Fruit fly (Drosophila melanogaster) whole organism, larva: ENCODE measurements around the gene CREG.

Source experiments
- noc ChIP-seq: fragments of 200-800 bp; sonication (Bioruptor generic); optimal IDR thresholded peaks from 3 replicates; lab custom pipeline; 2019; ENCODE audit warnings: missing biosample characterization, mild to moderate bottlenecking, missing genetic modification characterization, moderate library complexity

Gene CREG

dm6 chr3R:17409319-17409718 is 14.9 kb upstream of the CREG start, which contains the start of gene CG5860:
Gene CG5860, plus strand, starts transcription at chr3R:17409619.
- no peak for TF ChIP-seq noc

dm6 chr3R:17407576-17407975 is 13.1 kb upstream of the CREG start, which contains the start of gene CG17283:
Gene CG17283, plus strand, starts transcription at chr3R:17407876.
- TF ChIP-seq noc = no peak

DNA sequence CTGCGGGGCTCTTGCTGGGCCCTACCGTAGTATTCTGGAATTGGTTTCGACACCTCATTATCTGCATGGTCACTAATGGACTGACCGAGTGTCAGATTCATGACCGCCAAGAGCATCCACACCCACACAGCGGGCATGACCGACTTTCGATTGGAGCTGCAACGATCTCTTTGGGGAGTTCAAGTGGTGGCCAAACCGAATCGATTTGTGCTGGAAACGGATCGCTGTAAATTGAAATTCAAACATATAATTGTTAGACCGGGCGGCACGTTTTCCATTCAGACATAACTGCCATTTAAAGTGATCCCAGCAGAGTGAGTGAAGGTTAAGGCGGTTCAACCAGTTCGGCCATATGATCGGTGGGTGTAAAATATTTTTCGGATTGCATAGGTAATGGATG is 12.0 kb upstream of the CREG start, which contains the start of the genes CG42824 and CG42798:
CG42824 (minus strand) TSS at position 101 of the 400 bp plus-strand sequence.
CG42798 (plus strand) TSS at position 268 of the 400 bp plus-strand sequence.
- TF ChIP-seq noc = no peak

DNA sequence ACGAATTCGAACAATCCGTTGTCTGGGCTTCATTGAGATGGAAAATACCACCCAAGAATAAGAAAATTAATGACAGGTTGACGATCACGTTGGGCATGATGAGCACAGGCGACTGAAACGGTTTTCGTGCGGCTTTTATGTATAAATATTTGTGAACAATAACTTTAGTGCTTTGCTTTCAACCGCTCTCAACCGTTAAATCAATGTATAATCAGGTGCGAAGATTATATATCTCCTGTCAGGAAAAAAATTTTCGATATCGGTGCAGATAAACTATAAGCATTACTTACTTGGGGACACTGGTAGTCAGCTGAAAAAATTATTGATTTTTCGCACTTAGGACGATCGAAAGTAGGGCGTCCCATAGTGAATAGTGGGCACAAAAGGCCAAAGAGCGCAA is 10.6 kb upstream of the CREG start, which contains the start of gene CG42823:
CG42823 (minus strand) TSS at position 101 of the 400 bp plus-strand sequence.
- TF ChIP-seq noc = no peak

DNA sequence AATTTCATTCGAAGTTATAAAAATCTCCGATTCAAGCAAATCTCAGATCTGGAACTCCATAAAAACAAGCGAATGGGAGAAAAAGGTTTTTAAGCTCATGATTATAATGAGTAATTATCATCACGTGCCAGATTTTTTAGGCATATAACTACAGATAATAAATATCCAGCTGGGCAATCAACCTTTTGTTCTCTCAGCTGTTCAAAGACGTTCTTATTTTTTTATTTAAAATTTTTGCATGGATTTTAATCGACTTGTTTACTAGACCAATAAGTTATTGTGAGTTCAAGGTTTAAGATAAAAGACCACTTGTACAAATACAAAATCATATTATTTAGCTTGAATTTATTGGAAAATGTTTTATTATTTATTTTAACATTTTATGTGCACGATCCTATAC is 9.7 kb upstream of the CREG start:
- TF ChIP-seq noc = peak; percentile 48

DNA sequence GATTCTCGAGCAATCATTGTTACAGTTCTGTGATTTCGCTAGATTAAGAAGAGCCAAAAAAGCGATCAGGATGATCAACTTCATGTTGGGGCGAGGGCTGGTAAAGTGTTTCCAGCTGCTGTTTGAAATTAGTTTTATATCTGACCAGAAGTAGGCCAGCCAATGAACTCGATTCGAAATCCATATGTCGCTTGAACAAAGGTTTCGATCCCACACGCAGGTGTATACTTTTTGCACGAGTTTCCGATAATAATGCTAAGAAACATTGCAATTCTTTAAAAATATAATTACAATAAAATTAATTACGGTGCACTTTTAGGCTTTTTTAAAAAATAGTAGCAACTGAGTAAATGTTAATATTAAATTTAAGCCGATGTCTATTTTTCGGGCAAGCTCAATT is 9.2 kb upstream of the CREG start, which contains the start of gene CG34280:
CG34280 (minus strand) TSS at position 101 of the 400 bp plus-strand sequence.
- no peak for TF ChIP-seq noc

- no peak for TF ChIP-seq noc
These were observed 8.7 kb upstream of the CREG start, which contains the start of gene CG34279 for dm6 chr3R:17403188-17403587. Gene CG34279, minus strand, starts transcription at chr3R:17403288.

DNA sequence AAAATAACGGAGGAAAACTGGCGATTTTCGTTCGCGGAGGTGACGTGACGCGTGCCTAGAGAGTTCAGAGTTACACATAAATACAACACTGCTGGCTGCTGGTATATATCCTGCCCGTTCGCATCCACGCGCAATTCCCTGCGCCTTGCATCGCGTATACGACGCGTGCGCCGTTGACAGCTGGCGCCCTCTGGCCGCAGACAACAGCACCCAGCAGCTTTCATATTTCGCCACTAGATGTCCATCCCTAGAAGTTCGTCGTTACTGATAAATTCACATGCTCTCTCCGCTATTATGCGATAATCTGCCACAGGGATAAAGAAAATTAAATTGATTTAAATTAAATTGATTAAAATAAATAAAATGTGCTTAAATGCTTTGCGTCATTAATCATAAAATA is 8.0 kb upstream of the CREG start, which contains the start of gene Sur-8:
Sur-8 (minus strand) TSS at position 82 of the 400 bp plus-strand sequence.
- no peak for TF ChIP-seq noc

dm6 chr3R:17401289-17401752 is 6.9 kb upstream of the CREG start:
- no peak for TF ChIP-seq noc

dm6 chr3R:17400675-17401118 is 6.3 kb upstream of the CREG start:
- TF ChIP-seq noc = no peak

- TF ChIP-seq noc = no peak
These were observed 5.7 kb upstream of the CREG start for dm6 chr3R:17400102-17400501.

dm6 chr3R:17391313-17391845 is 3.1 kb downstream of the CREG start, which contains the start of the genes Brf and sds22:
Gene Brf, minus strand, starts transcription at chr3R:17391337.
Gene sds22, plus strand, starts transcription at chr3R:17391594.
- peak; percentile 97 for TF ChIP-seq noc

- peak; percentile 32 for TF ChIP-seq noc
These were observed 8.1 kb downstream of the CREG start for dm6 chr3R:17386168-17386819.

dm6 chr3R:17385329-17386019 is 9.0 kb downstream of the CREG start:
- no peak for TF ChIP-seq noc

dm6 chr3R:17381916-17382315 is 12.5 kb downstream of the CREG start:
- no peak for TF ChIP-seq noc

- no peak for TF ChIP-seq noc
These were observed 14.7 kb downstream of the CREG start, which contains the start of gene lute for dm6 chr3R:17379742-17380141. Gene lute, plus strand, starts transcription at chr3R:17379944.

dm6 chr3R:17379051-17379450 is 15.4 kb downstream of the CREG start:
- no peak for TF ChIP-seq noc
